Worm (Caenorhabditis elegans): ENCODE results near the gene R02E12.5.

R02E12.5 gene

DNA sequence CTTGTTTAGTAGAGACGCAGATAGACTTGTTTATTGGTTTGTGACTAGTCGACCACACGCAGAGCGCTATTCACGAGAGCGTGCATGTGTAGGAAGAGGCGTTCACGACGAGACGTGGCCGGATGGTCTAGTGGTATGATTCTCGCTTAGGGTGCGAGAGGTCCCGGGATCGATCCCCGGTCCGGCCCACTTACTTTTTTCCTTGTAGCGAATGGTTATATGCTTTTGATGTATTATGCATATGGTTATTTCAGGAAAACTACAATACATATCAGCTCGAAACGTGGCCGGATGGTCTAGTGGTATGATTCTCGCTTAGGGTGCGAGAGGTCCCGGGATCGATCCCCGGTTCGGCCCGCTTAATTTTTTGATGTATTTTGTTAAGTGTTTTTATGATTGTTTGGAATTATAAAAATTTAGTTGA is 27.1 kb upstream of the R02E12.5 start (continued):
- TF ChIP-seq ceh-82 (tag; optimal IDR thresholded peaks at IDR 0.05) = no peak
- TF ChIP-seq cey-2 (tag; optimal IDR thresholded peaks at IDR 0.05; ENCODE audit: borderline replicate concordance, insufficient read depth) = no peak
- 0 out of 2 replicates have a peak, but pooled peaks have one; percentile 64 for TF ChIP-seq zip-11 (GFP tag; IDR thresholded peaks at IDR 0.05)
- TF ChIP-seq pha-4 (GFP tag; IDR thresholded peaks at IDR 0.05) = peak; percentile 88
- no peak for TF ChIP-seq pha-4 (tag; optimal IDR thresholded peaks at IDR 0.05)
- TF ChIP-seq mdt-29 (GFP tag; IDR thresholded peaks at IDR 0.05) = peak; percentile 78
- peak; percentile 88 for TF ChIP-seq vab-7 (GFP tag; IDR thresholded peaks at IDR 0.05)
- TF ChIP-seq madf-5 (GFP tag; IDR thresholded peaks at IDR 0.05) = peak; percentile 85 to 91
- peak; percentile 79 for TF ChIP-seq ceh-20 (GFP tag; IDR thresholded peaks at IDR 0.05)
- TF ChIP-seq fkh-10 (GFP tag; optimal IDR thresholded peaks at IDR 0.05) = no peak
- no peak for TF ChIP-seq ztf-11 (tag; optimal IDR thresholded peaks at IDR 0.05)
- TF ChIP-seq nhr-41 (GFP tag; IDR thresholded peaks at IDR 0.05) = peak; percentile 80
- peak; percentile 71 for TF ChIP-seq hlh-30 (tag; optimal IDR thresholded peaks at IDR 0.05; ENCODE audit: insufficient read depth)
- peak in 1 of 2 experiments; percentile 87 for TF ChIP-seq unc-62 (GFP tag; optimal IDR thresholded peaks at IDR 0.05 in 1 of 2)
- TF ChIP-seq unc-62 (tag; optimal IDR thresholded peaks at IDR 0.05) = no peak
- TF ChIP-seq lin-29 (GFP tag; IDR thresholded peaks at IDR 0.05) = peak; percentile 66; the same call in 1 of the 2 replicates
- TF ChIP-seq rbr-2 (tag; optimal IDR thresholded peaks at IDR 0.05) = peak; percentile 83
- TF ChIP-seq mes-2 (tag; optimal IDR thresholded peaks at IDR 0.05; ENCODE audit: poor library complexity, severe bottlenecking) = peak; percentile 76
- no peak for TF ChIP-seq egl-27 (tag; optimal IDR thresholded peaks at IDR 0.05)

ce11 chrX:3970786-3971185 is 26.4 kb upstream of the R02E12.5 start:
- TF ChIP-seq ceh-62 (tag; optimal IDR thresholded peaks at IDR 0.05) (no peak), F49E8.2 (tag; optimal IDR thresholded peaks at IDR 0.05; ENCODE audit: borderline replicate concordance) (no peak), Y48G9A.11 (GFP tag; IDR thresholded peaks at IDR 0.05) (no peak), T20F7.1 (GFP tag; optimal IDR thresholded peaks at IDR 0.05) (no peak), vab-7 (GFP tag; IDR thresholded peaks at IDR 0.05) (no peak), spr-1 (tag; optimal IDR thresholded peaks at IDR 0.05) (no peak), nhr-48 (tag; optimal IDR thresholded peaks at IDR 0.05) (no peak), mdt-29 (GFP tag; IDR thresholded peaks at IDR 0.05) (no peak), dpl-1 (GFP tag; optimal IDR thresholded peaks at IDR 0.05) (no peak), unc-39 (tag; optimal IDR thresholded peaks at IDR 0.05) (no peak)

DNA sequence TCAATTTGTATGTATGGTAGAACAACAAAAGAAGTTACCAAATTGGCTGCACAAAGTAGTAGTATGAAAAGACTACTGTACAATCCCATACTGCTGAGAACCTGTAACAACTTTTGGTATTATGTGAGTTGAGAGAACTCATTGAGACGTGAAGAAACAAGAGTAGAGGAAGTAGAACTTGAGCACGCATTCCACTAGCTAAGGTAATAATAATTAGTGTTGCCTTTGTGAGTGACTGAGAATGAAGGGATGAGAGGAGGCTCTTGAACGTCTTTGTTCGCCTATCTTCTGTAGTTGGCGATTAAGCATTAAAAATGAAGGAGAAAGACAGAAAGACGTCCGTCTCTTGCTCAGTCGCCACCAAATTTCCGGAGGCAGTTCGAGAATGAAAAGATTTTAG is 23.6 kb upstream of the R02E12.5 start, which contains the start of gene C16B8.4:
C16B8.4 (minus strand) TSS at position 101 of the 400 bp plus-strand sequence.
- TF ChIP-seq ceh-32 (tag; optimal IDR thresholded peaks at IDR 0.05; ENCODE audit: poor library complexity) = no peak
- TF ChIP-seq unc-62 (GFP tag; optimal IDR thresholded peaks at IDR 0.05 in 1 of 2) = peak in 1 of 2 experiments; percentile 61
- no peak for TF ChIP-seq unc-62 (tag; optimal IDR thresholded peaks at IDR 0.05)
- no peak for TF ChIP-seq daf-12 (tag; optimal IDR thresholded peaks at IDR 0.05)
- no peak for TF ChIP-seq daf-16 (GFP tag; optimal IDR thresholded peaks at IDR 0.05)
- TF ChIP-seq daf-16 (tag; optimal IDR thresholded peaks at IDR 0.05) = no peak
- TF ChIP-seq nhr-237 (tag; optimal IDR thresholded peaks at IDR 0.05) = no peak

DNA sequence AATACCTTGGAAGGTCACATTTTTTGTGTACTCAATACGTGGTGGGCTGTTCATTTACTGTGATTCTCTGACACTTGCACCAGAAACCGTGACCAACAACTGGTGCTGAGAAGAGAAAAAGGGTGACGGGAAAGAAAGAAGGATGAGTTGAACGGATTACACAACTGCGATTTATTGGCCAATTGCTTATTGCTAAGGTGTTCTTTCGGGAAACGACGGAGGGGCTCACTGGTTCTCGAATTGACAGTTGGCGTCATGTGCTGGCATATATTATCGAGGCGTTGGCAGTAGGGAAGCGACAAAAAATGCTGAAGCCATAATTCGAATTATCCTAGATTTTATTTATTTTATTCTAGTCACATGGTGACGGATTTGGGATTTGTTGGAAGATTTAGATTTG is 23.0 kb upstream of the R02E12.5 start:
- TF ChIP-seq nhr-41 (GFP tag; IDR thresholded peaks at IDR 0.05) (no peak), hlh-11 (tag; optimal IDR thresholded peaks at IDR 0.05) (peak; percentile 38), hlh-30 (tag; optimal IDR thresholded peaks at IDR 0.05; ENCODE audit: insufficient read depth) (peak; percentile 9), hif-1 (tag; optimal IDR thresholded peaks at IDR 0.05) (no peak), unc-62 (GFP tag; optimal IDR thresholded peaks at IDR 0.05 in 1 of 2) (peak in 1 of 2 experiments; percentile 83), unc-62 (tag; optimal IDR thresholded peaks at IDR 0.05) (no peak)
